Fruit fly (Drosophila melanogaster): ENCODE data around the gene CG42337.

Gene CG42337

DNA sequence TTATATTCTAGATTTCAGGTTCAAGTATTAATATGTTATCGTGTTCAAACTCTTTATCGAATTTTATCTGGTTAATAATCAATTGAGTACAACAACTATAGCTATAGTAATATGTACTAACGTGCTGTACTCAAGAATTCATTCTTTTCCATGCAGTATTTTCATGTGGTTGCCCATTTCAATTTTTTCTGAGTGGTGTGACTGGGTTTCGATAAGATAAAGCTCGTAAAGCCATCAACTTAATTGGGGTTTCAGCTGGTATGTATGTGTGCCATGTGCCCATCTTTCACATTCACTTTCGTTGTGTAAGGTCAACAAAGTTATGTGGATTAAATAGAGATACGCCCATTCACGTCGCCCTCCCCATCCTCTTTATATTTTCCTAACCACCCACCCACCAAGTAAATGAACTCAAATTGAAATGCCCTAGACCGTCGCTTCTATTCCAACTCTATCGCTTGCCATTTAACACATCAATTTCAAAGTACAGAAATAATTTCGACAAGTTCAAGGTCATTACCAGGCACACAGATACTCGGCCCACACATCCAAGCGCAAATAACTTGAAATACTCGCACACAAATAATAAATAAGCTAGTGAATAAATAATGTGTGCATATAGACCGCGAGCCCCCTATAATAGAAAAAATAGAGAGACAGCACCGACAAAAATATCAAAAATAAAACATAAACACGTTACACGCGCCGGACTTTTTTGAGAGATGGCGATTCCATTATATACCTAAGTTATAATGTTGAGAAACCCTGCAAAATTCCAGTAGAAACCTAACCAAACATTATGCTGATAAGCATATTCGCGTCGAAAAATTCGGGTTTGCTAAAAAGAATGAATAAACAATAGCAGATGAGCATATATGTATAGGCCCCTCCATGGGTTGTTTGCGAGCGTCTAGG is 11.7 kb upstream of the CG42337 start (continued):
- no peak for TF ChIP-seq E2f1 (GFP tag; IDR thresholded peaks at IDR 0.05)
- no peak for TF ChIP-seq Xrp1 (GFP tag; IDR thresholded peaks at IDR 0.05)
- no peak for TF ChIP-seq MESR4 (GFP tag; optimal IDR thresholded peaks at IDR 0.05)
- no peak for TF ChIP-seq CG7372 (GFP tag; IDR thresholded peaks at IDR 0.05)
- TF ChIP-seq CG9215 (GFP tag; IDR thresholded peaks at IDR 0.05): no peak
- no peak for TF ChIP-seq gsb (GFP tag; IDR thresholded peaks at IDR 0.05)
- TF ChIP-seq H15 (GFP tag; IDR thresholded peaks at IDR 0.05): no peak
- TF ChIP-seq dpn (GFP tag; optimal IDR thresholded peaks at IDR 0.05): no peak
- no peak for TF ChIP-seq ttk (GFP tag; IDR thresholded peaks at IDR 0.05)
- no peak for TF ChIP-seq tup (GFP tag; optimal IDR thresholded peaks at IDR 0.05)
- TF ChIP-seq CG31224 (GFP tag; IDR thresholded peaks at IDR 0.05): peak; percentile 55
- TF ChIP-seq CG11504 (tag; optimal IDR thresholded peaks at IDR 0.05): no peak
- TF ChIP-seq CG4282 (GFP tag; optimal IDR thresholded peaks at IDR 0.05): no peak
- peak; percentile 48 for TF ChIP-seq lab (GFP tag; optimal IDR thresholded peaks at IDR 0.05)
- no peak for TF ChIP-seq maf-S (GFP tag; optimal IDR thresholded peaks at IDR 0.05)
- TF ChIP-seq phol (tag; optimal IDR thresholded peaks at IDR 0.05): no peak
- no peak for TF ChIP-seq lilli (GFP tag; optimal IDR thresholded peaks at IDR 0.05)
- no peak for TF ChIP-seq vvl (GFP tag; IDR thresholded peaks at IDR 0.05)
- TF ChIP-seq GATAe (GFP tag; conservative IDR thresholded peaks at IDR 0.05): peak; percentile 60
- TF ChIP-seq gt (GFP tag; IDR thresholded peaks at IDR 0.05): no peak
- no peak for TF ChIP-seq Gug (GFP tag; IDR thresholded peaks at IDR 0.05)
- no peak for TF ChIP-seq CG1603 (tag; optimal IDR thresholded peaks at IDR 0.05)
- TF ChIP-seq Kr (GFP tag; optimal IDR thresholded peaks at IDR 0.05): no peak
- peak; percentile 39 for TF ChIP-seq mirr (GFP tag; optimal IDR thresholded peaks at IDR 0.05)
- no peak for TF ChIP-seq CG17186 (GFP tag; optimal IDR thresholded peaks at IDR 0.05)
- no peak for TF ChIP-seq dmrt99B (tag; optimal IDR thresholded peaks at IDR 0.05)
- TF ChIP-seq D (optimal IDR thresholded peaks at IDR 0.05): no peak
- TF ChIP-seq D (GFP tag; optimal IDR thresholded peaks at IDR 0.05): no peak
- no peak for TF ChIP-seq CG1602 (GFP tag; optimal IDR thresholded peaks at IDR 0.05)
- TF ChIP-seq C15 (GFP tag; IDR thresholded peaks at IDR 0.05): no peak
- TF ChIP-seq CG15479 (GFP tag; optimal IDR thresholded peaks at IDR 0.05): no peak
- TF ChIP-seq CG30020 (tag; optimal IDR thresholded peaks at IDR 0.05): no peak
- no peak for TF ChIP-seq klu (GFP tag; IDR thresholded peaks at IDR 0.05)
- TF ChIP-seq Rfx (GFP tag; IDR thresholded peaks at IDR 0.05): peak; percentile 32; the same call in 1 of the 2 replicates
- peak; percentile 43 for TF ChIP-seq cg (GFP tag; optimal IDR thresholded peaks at IDR 0.05)
- TF ChIP-seq usp (GFP tag; optimal IDR thresholded peaks at IDR 0.05): no peak
- TF ChIP-seq en (GFP tag; optimal IDR thresholded peaks at IDR 0.05): no peak
- no peak for TF ChIP-seq CG6854 (GFP tag; optimal IDR thresholded peaks at IDR 0.05)
- no peak for TF ChIP-seq CG1647 (GFP tag; optimal IDR thresholded peaks at IDR 0.05)
- no peak for TF ChIP-seq grn (GFP tag; optimal IDR thresholded peaks at IDR 0.05)
- no peak for TF ChIP-seq tin (GFP tag; optimal IDR thresholded peaks at IDR 0.05)
- no peak for TF ChIP-seq CG6813 (GFP tag; optimal IDR thresholded peaks at IDR 0.05)
- TF ChIP-seq CG10366 (GFP tag; IDR thresholded peaks at IDR 0.05): no peak
- no peak for TF ChIP-seq CG10979 (tag; optimal IDR thresholded peaks at IDR 0.05)
- peak; percentile 39 for TF ChIP-seq ERR (GFP tag; optimal IDR thresholded peaks at IDR 0.05)
- no peak for TF ChIP-seq Mrtf (GFP tag; IDR thresholded peaks at IDR 0.05)
- TF ChIP-seq tx (GFP tag; optimal IDR thresholded peaks at IDR 0.05): no peak
- TF ChIP-seq HLH4C (GFP tag; IDR thresholded peaks at IDR 0.05; ENCODE audit: partially characterized antibody): no peak
- peak; percentile 45 for TF ChIP-seq dmrt11E (tag; optimal IDR thresholded peaks at IDR 0.05)
- TF ChIP-seq B-H2 (GFP tag; optimal IDR thresholded peaks at IDR 0.05): peak; percentile 11

Measured in whole organism, embryonic.